Worm (Caenorhabditis elegans) whole organism, early embryonic: Measurements from ENCODE around the gene R09H10.2.

Source experiments
- B0310.2 ChIP-seq: sonication (generic microtip); optimal IDR thresholded peaks from 2 replicates; lab custom pipeline; 2016; ENCODE audit warnings: mild to moderate bottlenecking, missing genetic modification characterization, missing compliant biosample characterization
- aly-1 ChIP-seq: sonication (generic microtip); optimal IDR thresholded peaks from 2 replicates; lab custom pipeline; 2016; ENCODE audit warnings: missing genetic modification characterization, missing compliant biosample characterization
- ama-1 ChIP-seq: fragments of 150-350 bp; optimal IDR thresholded peaks from 2 replicates; lab custom pipeline; 2014
- hmg-4 ChIP-seq: fragments of 200-800 bp; sonication (Bioruptor generic); optimal IDR thresholded peaks from 2 replicates; lab custom pipeline; 2018; ENCODE audit warnings: mild to moderate bottlenecking, missing genetic modification characterization, missing compliant biosample characterization
- scrt-1 ChIP-seq: fragments of 200-800 bp; sonication (Bioruptor generic); IDR thresholded peaks from 2 replicates; pipeline ENCODE4 v1.3.6; 2022; ENCODE audit warnings: missing genetic modification characterization, missing compliant biosample characterization
- sea-1 ChIP-seq: fragments of 200-800 bp; sonication (Bioruptor generic); conservative IDR thresholded peaks from 2 replicates; pipeline ENCODE4 v1.3.6; 2022; ENCODE audit warnings: missing genetic modification characterization, missing compliant biosample characterization
- tbx-37 ChIP-seq: fragments of 200-800 bp; sonication (Bioruptor generic); conservative IDR thresholded peaks from 2 replicates; pipeline ENCODE4 v1.3.6; 2022; ENCODE audit warnings: missing genetic modification reagents, missing genetic modification characterization, missing compliant biosample characterization
- tra-4 ChIP-seq: sonication (generic microtip); optimal IDR thresholded peaks from 2 replicates; lab custom pipeline; 2017; ENCODE audit warnings: missing genetic modification characterization, missing compliant biosample characterization

DNA sequence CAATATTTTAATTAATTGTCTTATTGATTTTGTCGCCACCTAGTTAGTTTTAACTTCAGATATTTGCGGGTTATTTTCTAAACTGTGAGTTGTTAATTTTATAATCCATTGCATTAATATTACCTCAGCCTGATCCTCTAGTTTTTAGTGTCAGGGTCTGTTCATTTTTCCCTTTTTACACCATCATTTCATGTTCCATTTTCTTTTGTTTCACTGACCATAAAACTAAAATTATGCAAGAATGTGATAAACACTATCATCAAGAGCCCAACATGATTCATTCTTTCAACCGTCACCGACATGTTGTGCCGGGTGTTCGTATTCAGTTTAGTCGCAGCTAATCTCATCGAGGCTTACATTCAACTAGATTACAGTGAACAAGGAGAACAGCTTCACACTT is 36.2 kb downstream of the R09H10.2 start, which contains the start of gene F56C4.2:
- TF ChIP-seq tra-4 (tag; lab: Kevin White, UChicago) (no peak), hmg-4 (GFP tag; lab: Kevin White, UChicago) (no peak), B0310.2 (tag; lab: Kevin White, UChicago) (no peak), ama-1 (lab: Kevin White, UChicago) (no peak), aly-1 (tag; lab: Kevin White, UChicago) (no peak), sea-1 (GFP tag; lab: Robert Waterston, UW) (no peak), scrt-1 (no peak), tbx-37 (GFP tag; lab: Robert Waterston, UW) (no peak)
